Fruit fly (Drosophila melanogaster) whole organism, prepupa: Measurements from ENCODE around the gene Tpt.

Source experiments
- CG1621 ChIP-seq: fragments of 200-800 bp; sonication (Bioruptor generic); optimal IDR thresholded peaks from 3 replicates; lab custom pipeline; 2018; ENCODE audit warnings: missing biosample characterization, mild to moderate bottlenecking, missing genetic modification characterization
- CG34406 ChIP-seq: fragments of 200-800 bp; sonication (Bioruptor generic); optimal IDR thresholded peaks from 3 replicates; lab custom pipeline; 2016; ENCODE audit warnings: missing biosample characterization, missing genetic modification characterization
- Ets21C ChIP-seq: fragments of 200-800 bp; sonication (Bioruptor generic); optimal IDR thresholded peaks from 3 replicates; lab custom pipeline; 2016; ENCODE audit warnings: missing biosample characterization, missing genetic modification characterization
- Hr39 ChIP-seq: fragments of 200-800 bp; sonication (Bioruptor generic); optimal IDR thresholded peaks from 2 replicates; lab custom pipeline; 2016; ENCODE audit warnings: missing biosample characterization, missing genetic modification characterization
- salr ChIP-seq, 2 experiments: fragments of 200-800 bp; sonication (Bioruptor generic); optimal IDR thresholded peaks; 3 replicates each; lab custom pipeline; 2016 to 2018; ENCODE audit warnings: missing biosample characterization in 2 of 2, missing genetic modification characterization in 2 of 2, mild to moderate bottlenecking in 1 of 2

- TF ChIP-seq Hr39 (GFP tag; lab: Kevin White, UChicago) (no peak), salr (GFP tag; optimal IDR thresholded peaks at IDR 0.05; lab: Kevin White, UChicago) (no peak), Ets21C (no peak), CG34406 (no peak), CG1621 (no peak)
These were observed 44.2 kb upstream of the Tpt start, which contains the start of gene CG6983 for dm6 chr3L:8449202-8449799.
